Worm (Caenorhabditis elegans) whole organism, midembryonic: ENCODE data around the gene C25H3.11.

Source experiments
- T22C8.4 ChIP-seq: fragments of 200-800 bp; sonication (Bioruptor generic); IDR thresholded peaks from 2 replicates; pipeline ENCODE4 v1.3.6; 2022; ENCODE audit warnings: missing genetic modification characterization, missing compliant biosample characterization
- cog-1 ChIP-seq: sonication (generic microtip); optimal IDR thresholded peaks from 2 replicates; lab custom pipeline; 2016; ENCODE audit warnings: missing genetic modification characterization, missing compliant biosample characterization
- flt-1 ChIP-seq: fragments of 200-800 bp; sonication (Bioruptor generic); IDR thresholded peaks from 2 replicates; pipeline ENCODE4 v1.3.6; 2022; ENCODE audit warnings: missing genetic modification characterization, missing compliant biosample characterization
- klf-2 ChIP-seq: fragments of 200-800 bp; sonication (Bioruptor generic); conservative IDR thresholded peaks from 2 replicates; pipeline ENCODE4 v1.3.6; 2022; ENCODE audit warnings: missing genetic modification reagents, missing genetic modification characterization, missing compliant biosample characterization
- med-1 ChIP-seq: sonication (generic microtip); optimal IDR thresholded peaks from 2 replicates; lab custom pipeline; 2017; ENCODE audit warnings: missing genetic modification characterization, mild to moderate bottlenecking, missing compliant biosample characterization, antibody characterized with exemption, missing genetic modification reagents; ENCODE audit not compliant: insufficient read depth
- ref-1 ChIP-seq: fragments of 200-800 bp; sonication (Bioruptor generic); conservative IDR thresholded peaks from 2 replicates; pipeline ENCODE4 v1.3.6; 2022; ENCODE audit warnings: missing genetic modification reagents, missing genetic modification characterization, missing compliant biosample characterization
- tab-1 ChIP-seq: fragments of 200-800 bp; sonication (Bioruptor generic); IDR thresholded peaks from 2 replicates; pipeline ENCODE4 v1.3.6; 2022; ENCODE audit warnings: missing genetic modification characterization, missing compliant biosample characterization
- ztf-23 ChIP-seq: fragments of 200-800 bp; sonication (Bioruptor generic); IDR thresholded peaks from 2 replicates; pipeline ENCODE4 v1.3.6; 2022; ENCODE audit warnings: missing genetic modification reagents, missing genetic modification characterization, missing compliant biosample characterization
- ztf-29 ChIP-seq: fragments of 200-800 bp; sonication (Bioruptor generic); IDR thresholded peaks from 2 replicates; pipeline ENCODE4 v1.3.6; 2022; ENCODE audit warnings: missing genetic modification reagents, missing genetic modification characterization, missing compliant biosample characterization

C25H3.11 gene

DNA sequence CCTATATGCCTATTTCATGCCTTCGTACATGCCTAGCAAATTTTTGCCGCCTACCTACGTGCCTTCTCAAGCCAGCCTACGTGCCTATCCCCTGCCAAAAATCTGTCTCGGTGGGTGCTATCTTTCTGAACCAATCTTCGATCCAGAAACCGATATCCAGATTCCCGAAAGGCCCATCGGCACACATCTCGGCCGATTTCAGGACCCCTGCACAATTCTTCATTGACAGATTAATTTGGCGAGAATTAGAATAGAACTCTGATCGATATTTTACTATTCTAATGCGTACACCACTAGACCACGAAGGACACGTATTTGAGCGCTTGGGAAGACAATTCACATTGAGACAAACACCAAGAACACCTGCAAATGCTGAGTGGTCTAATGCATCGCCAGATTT lies 21.3 kb downstream of the C25H3.11 start:
- TF ChIP-seq tab-1 (GFP tag; lab: Robert Waterston, UW), result no peak
- peak; percentile 74; the same call in 1 of the 2 replicates for TF ChIP-seq flt-1 (GFP tag; lab: Robert Waterston, UW)

DNA sequence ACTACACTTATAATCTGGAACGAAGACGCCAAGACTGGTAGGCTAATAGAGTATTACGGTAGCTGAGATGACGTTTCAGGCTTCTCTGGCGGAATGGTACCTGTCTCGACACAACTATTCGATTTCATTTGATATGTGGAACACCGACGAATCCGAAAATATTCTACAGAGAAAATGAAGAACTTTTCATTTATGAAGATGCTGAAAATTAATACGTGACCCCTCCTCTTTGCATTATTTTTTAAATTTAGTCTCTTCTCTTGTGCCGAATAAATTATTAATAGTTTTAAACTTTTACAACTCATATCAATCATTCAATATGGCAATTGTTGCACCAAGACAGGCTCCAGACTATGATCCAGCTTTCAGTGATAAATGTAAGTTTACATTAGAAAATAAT lies 22.8 kb downstream of the C25H3.11 start, which contains the start of gene C25H3.16:
Gene C25H3.16, plus strand, starts transcription at position 301 of the 400 bp plus-strand sequence.
- TF ChIP-seq tab-1 (GFP tag; lab: Robert Waterston, UW), result no peak
- no peak for TF ChIP-seq ref-1
- no peak for TF ChIP-seq cog-1
- no peak for TF ChIP-seq T22C8.4 (GFP tag; lab: Robert Waterston, UW)
- TF ChIP-seq ztf-29, result no peak
- no peak for TF ChIP-seq flt-1 (GFP tag; lab: Robert Waterston, UW)
- no peak for TF ChIP-seq klf-2 (GFP tag; lab: Robert Waterston, UW)
- TF ChIP-seq ztf-23, result no peak
- no peak for TF ChIP-seq med-1

DNA sequence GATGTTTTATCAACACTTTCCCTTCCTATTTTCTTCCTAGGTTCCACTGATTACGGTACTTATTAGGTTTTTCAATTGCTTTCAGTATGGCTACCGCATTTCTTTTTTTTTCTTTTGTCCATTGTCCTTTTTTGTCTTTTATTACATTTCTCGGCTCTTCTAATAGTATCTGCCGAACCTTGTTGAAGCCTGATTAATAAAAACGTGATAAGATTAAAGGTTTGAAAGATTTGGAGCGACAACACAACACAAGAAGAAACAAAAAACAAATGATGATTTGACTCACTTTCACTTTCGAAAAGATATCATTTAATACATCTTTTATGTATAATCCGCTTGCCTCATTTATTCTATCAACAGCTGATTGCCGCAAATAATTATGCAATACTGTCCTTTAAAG lies 23.8 kb downstream of the C25H3.11 start, which contains the start of gene C25H3.15:
Gene C25H3.15, plus strand, starts transcription at position 301 of the 400 bp plus-strand sequence.
- no peak for TF ChIP-seq klf-2 (GFP tag; lab: Robert Waterston, UW)
- no peak for TF ChIP-seq ztf-23
- no peak for TF ChIP-seq ztf-29
- TF ChIP-seq cog-1, result no peak
- TF ChIP-seq tab-1 (GFP tag; lab: Robert Waterston, UW), result no peak
- TF ChIP-seq flt-1 (GFP tag; lab: Robert Waterston, UW), result no peak
- TF ChIP-seq med-1, result no peak
- no peak for TF ChIP-seq ref-1
- TF ChIP-seq T22C8.4 (GFP tag; lab: Robert Waterston, UW), result no peak

DNA sequence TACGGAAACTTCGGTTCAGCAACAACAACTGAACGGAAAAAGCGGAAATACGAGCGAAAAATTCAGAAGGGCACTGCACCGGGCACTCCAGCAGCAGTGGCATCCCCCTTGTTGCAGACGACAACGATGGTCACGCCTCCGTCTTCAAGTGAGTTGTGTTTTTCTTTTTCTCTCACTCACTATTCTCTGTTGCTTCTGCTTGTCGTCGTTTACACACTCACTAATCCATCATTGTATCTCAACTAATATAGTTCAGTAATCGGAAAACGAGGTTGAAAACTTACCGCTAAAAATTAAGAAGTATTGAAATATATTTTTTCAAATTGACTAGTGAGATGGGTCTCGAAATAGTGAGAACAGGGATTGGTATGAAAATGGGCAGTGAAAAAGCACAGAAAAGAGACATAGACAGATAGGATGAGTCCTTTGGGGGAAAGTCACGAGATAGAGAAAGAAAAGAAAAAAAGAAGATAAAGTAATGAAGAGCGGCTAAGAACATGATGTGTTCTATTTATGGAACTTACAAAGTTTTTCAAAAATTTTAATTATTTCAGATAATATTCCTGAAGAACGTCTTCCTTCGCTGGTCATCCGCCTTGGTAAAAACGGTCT lies 25.6 kb downstream of the C25H3.11 start:
- TF ChIP-seq klf-2 (GFP tag; lab: Robert Waterston, UW) (no peak), ztf-29 (no peak), cog-1 (no peak), T22C8.4 (GFP tag; lab: Robert Waterston, UW) (no peak), tab-1 (GFP tag; lab: Robert Waterston, UW) (no peak), ref-1 (no peak), ztf-23 (no peak), flt-1 (GFP tag; lab: Robert Waterston, UW) (no peak), med-1 (no peak)

DNA sequence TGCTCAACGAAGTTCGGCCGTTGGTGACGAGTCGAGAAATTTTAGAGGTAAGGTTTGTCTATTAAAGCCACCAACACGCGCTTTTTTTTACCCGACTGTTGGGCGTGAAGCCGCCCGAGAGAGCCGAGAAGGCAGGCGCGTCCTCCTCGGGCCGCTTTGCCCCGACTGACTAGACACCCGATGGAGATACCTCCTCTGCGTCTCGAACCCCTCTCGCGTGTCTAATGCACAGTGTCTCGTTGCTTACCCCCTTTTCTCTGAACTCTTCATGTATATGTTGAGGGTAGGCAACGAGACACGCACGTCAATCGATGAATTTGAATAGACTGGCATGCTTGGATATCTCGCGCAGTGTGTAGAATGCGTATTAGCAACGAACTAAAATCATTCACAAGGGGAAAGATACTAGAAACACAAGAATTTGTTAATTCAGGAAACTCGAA lies 27.1 kb downstream of the C25H3.11 start:
- TF ChIP-seq ref-1, result peak; percentile 66
- peak; percentile 75 for TF ChIP-seq cog-1
- TF ChIP-seq med-1, result no peak
- TF ChIP-seq tab-1 (GFP tag; lab: Robert Waterston, UW), result peak; percentile 85
- TF ChIP-seq T22C8.4 (GFP tag; lab: Robert Waterston, UW), result peak; percentile 86
- TF ChIP-seq ztf-29, result peak; percentile 95
- TF ChIP-seq ztf-23, result peak; percentile 91
- TF ChIP-seq flt-1 (GFP tag; lab: Robert Waterston, UW), result peak; percentile 95
- peak; percentile 73 for TF ChIP-seq klf-2 (GFP tag; lab: Robert Waterston, UW)

DNA sequence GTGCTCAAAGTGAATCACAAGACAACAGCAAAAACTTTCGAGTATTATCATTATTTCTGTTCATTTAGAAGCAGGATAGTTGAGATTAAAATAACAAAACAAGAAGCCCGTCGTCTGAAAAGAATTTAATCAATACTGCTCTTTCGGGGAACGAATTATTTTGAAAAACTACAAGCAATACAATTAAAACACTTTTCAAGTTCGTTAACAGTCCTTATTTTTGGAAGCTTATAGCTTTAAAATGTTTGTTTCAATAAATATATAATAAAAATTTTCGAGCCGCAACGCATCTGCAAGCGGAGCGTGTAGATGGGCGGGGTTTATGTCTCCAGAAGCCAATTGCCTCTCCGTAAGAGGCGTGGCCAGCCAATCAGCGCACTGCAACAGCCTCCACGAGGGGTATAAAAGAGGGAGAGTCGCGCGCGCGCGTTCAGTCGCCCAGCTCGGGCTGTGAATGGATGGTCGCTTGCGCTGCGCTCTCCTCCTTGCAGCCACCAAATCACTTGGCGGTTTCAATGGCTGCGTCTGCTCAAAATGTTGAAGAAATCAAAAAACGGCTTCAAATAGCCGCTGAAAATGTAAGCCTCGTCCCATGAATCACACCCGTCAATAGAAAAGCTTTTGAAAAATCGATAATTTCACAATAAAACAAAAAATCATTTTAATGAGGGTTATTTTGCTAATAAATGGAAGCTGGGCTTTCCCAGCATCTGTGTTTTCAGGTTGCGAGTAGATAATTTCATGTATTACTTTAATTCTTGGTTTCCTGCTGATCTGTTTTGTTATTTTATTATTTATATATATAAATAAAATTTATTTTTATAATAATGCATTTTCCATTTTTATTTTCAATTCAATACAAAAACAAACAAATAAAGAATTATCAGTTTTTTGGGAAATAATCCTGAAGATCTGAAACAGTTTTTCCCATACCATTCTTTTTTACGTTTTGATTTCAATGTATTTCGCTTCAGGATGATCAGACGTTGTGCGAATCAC lies 27.8 kb downstream of the C25H3.11 start, which contains the start of the genes ift-43 and mdt-26:
Gene ift-43, minus strand, starts transcription at position 51 of the 999 bp plus-strand sequence.
Gene mdt-26, plus strand, starts transcription at position 446 of the 999 bp plus-strand sequence.
- TF ChIP-seq ztf-23, result peak; percentile 80
- TF ChIP-seq ref-1, result 0 out of 2 replicates have a peak, but pooled peaks have one; percentile 7
- peak; percentile 48; the same call in 1 of the 2 replicates for TF ChIP-seq klf-2 (GFP tag; lab: Robert Waterston, UW)
- TF ChIP-seq cog-1, result peak; percentile 18
- TF ChIP-seq T22C8.4 (GFP tag; lab: Robert Waterston, UW), result peak; percentile 78
- TF ChIP-seq flt-1 (GFP tag; lab: Robert Waterston, UW), result peak; percentile 86
- peak; percentile 56 for TF ChIP-seq med-1
- TF ChIP-seq tab-1 (GFP tag; lab: Robert Waterston, UW), result peak; percentile 76
- TF ChIP-seq ztf-29, result peak; percentile 61; the same call in 1 of the 2 replicates

DNA sequence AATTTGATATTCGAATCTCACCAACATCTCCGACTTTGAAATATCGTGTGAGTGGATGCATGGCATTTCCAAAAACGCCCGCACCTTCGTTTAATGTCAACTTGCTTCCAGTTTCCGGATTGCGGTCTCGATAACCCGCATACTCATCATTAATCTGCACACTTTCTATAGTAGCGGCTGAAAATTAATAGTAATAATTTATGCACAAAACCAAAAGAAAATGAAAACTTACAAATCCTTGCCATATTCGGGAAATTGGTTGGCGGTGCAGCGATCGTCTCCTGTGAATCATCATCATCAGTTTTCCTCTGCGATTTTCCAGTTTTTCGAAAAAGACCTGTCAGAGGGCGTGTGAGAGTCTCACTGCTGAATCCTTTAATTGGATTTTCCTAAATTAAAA lies 28.7 kb downstream of the C25H3.11 start:
- TF ChIP-seq klf-2 (GFP tag; lab: Robert Waterston, UW) (no peak), T22C8.4 (GFP tag; lab: Robert Waterston, UW) (no peak), tab-1 (GFP tag; lab: Robert Waterston, UW) (no peak)

DNA sequence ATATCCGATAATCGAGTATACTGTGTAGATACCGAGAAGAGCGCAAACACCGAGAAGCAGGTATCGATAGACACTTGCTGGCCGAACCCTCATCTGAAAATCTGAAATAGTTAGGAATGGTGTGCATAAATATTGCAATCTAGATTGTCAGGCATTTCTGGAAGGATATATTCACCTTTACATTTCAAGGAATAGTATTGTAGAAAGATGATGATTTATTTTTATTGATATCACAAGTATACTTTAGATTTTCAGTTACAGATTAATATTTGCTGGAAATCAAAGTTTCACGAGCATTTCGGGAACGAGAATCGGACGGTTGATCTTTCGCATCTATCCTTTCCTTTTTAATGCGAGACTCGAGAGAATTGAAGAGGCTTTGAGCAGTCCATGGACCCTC lies 29.2 kb downstream of the C25H3.11 start, which contains the start of gene fut-3:
Gene fut-3, minus strand, starts transcription at position 101 of the 400 bp plus-strand sequence.
- no peak for TF ChIP-seq ztf-23
- no peak for TF ChIP-seq ref-1
- no peak for TF ChIP-seq klf-2 (GFP tag; lab: Robert Waterston, UW)
- no peak for TF ChIP-seq tab-1 (GFP tag; lab: Robert Waterston, UW)
- TF ChIP-seq ztf-29, result no peak
- no peak for TF ChIP-seq cog-1
- TF ChIP-seq T22C8.4 (GFP tag; lab: Robert Waterston, UW), result no peak
- no peak for TF ChIP-seq med-1
- no peak for TF ChIP-seq flt-1 (GFP tag; lab: Robert Waterston, UW)

DNA sequence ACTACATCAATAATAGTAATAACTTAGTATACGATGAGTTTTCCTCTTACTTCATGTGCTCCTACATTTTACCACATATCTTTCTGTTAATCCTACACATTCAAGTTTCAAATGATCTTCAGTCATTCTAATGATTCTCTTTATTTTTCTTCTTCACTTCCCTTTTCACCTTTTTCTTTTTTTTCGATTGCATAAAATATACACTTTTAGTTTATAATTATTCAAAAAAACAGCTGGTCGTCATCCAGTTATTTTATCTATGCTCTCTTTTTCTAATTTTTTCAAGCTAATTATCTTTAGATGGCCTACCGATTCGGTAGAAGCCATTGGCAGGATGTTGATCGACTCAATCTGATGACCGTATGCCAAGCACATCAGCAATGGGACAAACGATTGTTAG lies 34.6 kb downstream of the C25H3.11 start, which contains the start of gene F59E12.1:
Gene F59E12.1, plus strand, starts transcription at position 301 of the 400 bp plus-strand sequence.
- TF ChIP-seq T22C8.4 (GFP tag; lab: Robert Waterston, UW) (no peak), tab-1 (GFP tag; lab: Robert Waterston, UW) (no peak)

DNA sequence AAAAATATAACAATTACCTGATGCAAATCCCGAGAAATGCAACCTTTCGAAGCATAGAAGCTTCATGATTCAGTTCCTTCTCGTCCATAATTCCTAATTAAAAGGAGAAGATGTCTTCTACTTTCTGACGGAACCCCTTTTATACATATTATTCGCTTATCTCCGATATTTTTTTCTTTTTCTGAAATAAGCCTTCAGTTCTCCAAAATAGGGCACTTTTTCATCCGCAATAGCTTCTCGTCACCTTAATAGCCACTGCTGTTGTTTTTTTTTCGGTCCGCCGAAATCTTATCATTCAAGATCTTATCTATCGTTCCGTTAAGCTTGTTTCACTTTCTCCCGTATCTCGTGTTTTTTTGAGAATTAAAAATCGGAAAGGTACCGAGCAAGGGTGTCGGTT lies 36.5 kb downstream of the C25H3.11 start, which contains the start of gene bli-2:
Gene bli-2, minus strand, starts transcription at position 101 of the 400 bp plus-strand sequence.
- TF ChIP-seq flt-1 (GFP tag; lab: Robert Waterston, UW) (no peak), ref-1 (no peak), ztf-23 (no peak), tab-1 (GFP tag; lab: Robert Waterston, UW) (no peak), ztf-29 (no peak), klf-2 (GFP tag; lab: Robert Waterston, UW) (no peak), cog-1 (no peak), med-1 (no peak), T22C8.4 (GFP tag; lab: Robert Waterston, UW) (no peak)
